Worm (Caenorhabditis elegans) whole organism, late embryonic: ENCODE measurements around the gene Y45G5AM.5.

Source experiments
- C38D4.7 ChIP-seq: fragments of 200-800 bp; sonication (Bioruptor generic); optimal IDR thresholded peaks from 2 replicates; lab custom pipeline; 2018; ENCODE audit warnings: mild to moderate bottlenecking, missing genetic modification characterization, moderate library complexity, missing compliant biosample characterization
- K02D7.2 ChIP-seq: sonication (generic microtip); optimal IDR thresholded peaks from 2 replicates; lab custom pipeline; 2017; ENCODE audit warnings: mild to moderate bottlenecking, missing genetic modification characterization, missing compliant biosample characterization
- K09A11.1 ChIP-seq: sonication (generic microtip); optimal IDR thresholded peaks from 2 replicates; lab custom pipeline; 2017; ENCODE audit warnings: antibody characterized with exemption, mild to moderate bottlenecking, missing genetic modification characterization, missing compliant biosample characterization; ENCODE audit not compliant: insufficient read depth
- ahr-1 ChIP-seq: sonication (generic microtip); optimal IDR thresholded peaks from 2 replicates; lab custom pipeline; 2016; ENCODE audit warnings: missing genetic modification characterization, missing compliant biosample characterization
- ceh-19 ChIP-seq: fragments of 200-800 bp; sonication (Bioruptor generic); optimal IDR thresholded peaks from 2 replicates; lab custom pipeline; 2018; ENCODE audit warnings: mild to moderate bottlenecking, missing genetic modification characterization, missing compliant biosample characterization
- ceh-2 ChIP-seq: sonication (generic microtip); optimal IDR thresholded peaks from 2 replicates; lab custom pipeline; 2016; ENCODE audit warnings: missing genotype, missing genetic modification characterization, missing compliant biosample characterization
- ceh-22 ChIP-seq: sonication (generic microtip); optimal IDR thresholded peaks from 2 replicates; lab custom pipeline; 2017; ENCODE audit warnings: missing biosample characterization, missing genetic modification characterization
- ceh-24 ChIP-seq: sonication (generic microtip); optimal IDR thresholded peaks from 2 replicates; lab custom pipeline; 2016; ENCODE audit warnings: mild to moderate bottlenecking, missing genetic modification characterization, missing compliant biosample characterization
- ceh-30 ChIP-seq: fragments of 150-350 bp; optimal IDR thresholded peaks from 2 replicates; lab custom pipeline; 2014; ENCODE audit warnings: missing biosample characterization, missing genetic modification characterization
- ceh-31 ChIP-seq: sonication (generic microtip); optimal IDR thresholded peaks from 2 replicates; lab custom pipeline; 2016; ENCODE audit warnings: missing genetic modification characterization, missing compliant biosample characterization
- ceh-34 ChIP-seq: sonication (generic microtip); optimal IDR thresholded peaks from 2 replicates; lab custom pipeline; 2016; ENCODE audit warnings: mild to moderate bottlenecking, missing genetic modification characterization, missing compliant biosample characterization
- ceh-45 ChIP-seq: fragments of 200-800 bp; sonication (Bioruptor generic); IDR thresholded peaks from 2 replicates; pipeline ENCODE4 v1.3.6; 2022; ENCODE audit warnings: missing genetic modification reagents, missing genetic modification characterization, missing compliant biosample characterization
- ceh-48 ChIP-seq: sonication (generic microtip); optimal IDR thresholded peaks from 2 replicates; lab custom pipeline; 2016; ENCODE audit warnings: missing genetic modification characterization, inconsistent platforms, missing compliant biosample characterization
- ceh-6 ChIP-seq: fragments of 200-800 bp; sonication (Bioruptor generic); optimal IDR thresholded peaks from 2 replicates; lab custom pipeline; 2018; ENCODE audit warnings: mild to moderate bottlenecking, missing genetic modification characterization, missing compliant biosample characterization
- ceh-9 ChIP-seq: sonication (generic microtip); optimal IDR thresholded peaks from 2 replicates; lab custom pipeline; 2016; ENCODE audit warnings: mild to moderate bottlenecking, missing genetic modification characterization, inconsistent platforms, missing compliant biosample characterization
- che-1 ChIP-seq: sonication (generic microtip); optimal IDR thresholded peaks from 2 replicates; lab custom pipeline; 2016; ENCODE audit warnings: mild to moderate bottlenecking, missing genetic modification characterization, missing compliant biosample characterization
- dmd-4 ChIP-seq: sonication (generic microtip); optimal IDR thresholded peaks from 2 replicates; lab custom pipeline; 2016; ENCODE audit warnings: borderline replicate concordance, missing genetic modification characterization, missing compliant biosample characterization
- dve-1 ChIP-seq: sonication (generic microtip); optimal IDR thresholded peaks from 2 replicates; lab custom pipeline; 2017; ENCODE audit warnings: antibody characterized with exemption, mild to moderate bottlenecking, missing genetic modification characterization, missing compliant biosample characterization
- elt-2 ChIP-seq: sonication (generic microtip); optimal IDR thresholded peaks from 2 replicates; lab custom pipeline; 2016; ENCODE audit warnings: missing genetic modification reagents, missing genetic modification characterization, missing compliant biosample characterization
- elt-4 ChIP-seq: sonication (generic microtip); optimal IDR thresholded peaks from 2 replicates; lab custom pipeline; 2016; ENCODE audit warnings: missing genetic modification characterization, missing compliant biosample characterization
- ets-4 ChIP-seq: sonication (generic microtip); optimal IDR thresholded peaks from 2 replicates; lab custom pipeline; 2016; ENCODE audit warnings: missing genetic modification characterization, missing compliant biosample characterization
- fax-1 ChIP-seq: sonication (generic microtip); optimal IDR thresholded peaks from 2 replicates; lab custom pipeline; 2016; ENCODE audit warnings: missing genotype, missing genetic modification characterization, missing compliant biosample characterization
- hlh-30 ChIP-seq: sonication (generic microtip); optimal IDR thresholded peaks from 2 replicates; lab custom pipeline; 2017; ENCODE audit warnings: antibody characterized with exemption, missing genetic modification characterization, missing compliant biosample characterization; ENCODE audit not compliant: insufficient read depth
- hlh-6 ChIP-seq: sonication (generic microtip); optimal IDR thresholded peaks from 2 replicates; lab custom pipeline; 2016; ENCODE audit warnings: missing genotype, missing genetic modification characterization, missing compliant biosample characterization
- lim-6 ChIP-seq: sonication (generic microtip); optimal IDR thresholded peaks from 2 replicates; lab custom pipeline; 2016; ENCODE audit warnings: missing genetic modification characterization, missing compliant biosample characterization
- nfya-1 ChIP-seq: sonication (generic microtip); optimal IDR thresholded peaks from 2 replicates; lab custom pipeline; 2017; ENCODE audit warnings: missing genetic modification characterization, mild to moderate bottlenecking, missing compliant biosample characterization, antibody characterized with exemption, moderate library complexity
- pag-3 ChIP-seq: sonication (generic microtip); optimal IDR thresholded peaks from 2 replicates; lab custom pipeline; 2016; ENCODE audit warnings: missing compliant biosample characterization, missing genetic modification characterization, borderline replicate concordance
- pat-9 ChIP-seq: fragments of 200-800 bp; sonication (Bioruptor generic); optimal IDR thresholded peaks from 2 replicates; lab custom pipeline; 2018; ENCODE audit warnings: mild to moderate bottlenecking, missing genetic modification characterization, moderate library complexity, missing compliant biosample characterization
- pax-1 ChIP-seq: fragments of 150-350 bp; optimal IDR thresholded peaks from 2 replicates; lab custom pipeline; 2014; ENCODE audit warnings: missing biosample characterization, missing genetic modification characterization
- pha-2 ChIP-seq: sonication (generic microtip); optimal IDR thresholded peaks from 2 replicates; lab custom pipeline; 2017; ENCODE audit warnings: mild to moderate bottlenecking, missing genetic modification characterization, missing compliant biosample characterization
- ref-2 ChIP-seq: sonication (generic microtip); optimal IDR thresholded peaks from 2 replicates; lab custom pipeline; 2016; ENCODE audit warnings: missing genetic modification characterization, missing compliant biosample characterization
- rnt-1 ChIP-seq: sonication (generic microtip); optimal IDR thresholded peaks from 2 replicates; lab custom pipeline; 2016; ENCODE audit warnings: missing genetic modification characterization, missing compliant biosample characterization
- sox-4 ChIP-seq: sonication (generic microtip); optimal IDR thresholded peaks from 2 replicates; lab custom pipeline; 2017; ENCODE audit warnings: mild to moderate bottlenecking, missing genetic modification characterization, inconsistent platforms, missing compliant biosample characterization
- syd-9 ChIP-seq: sonication (generic microtip); optimal IDR thresholded peaks from 2 replicates; lab custom pipeline; 2016; ENCODE audit warnings: mild to moderate bottlenecking, missing genetic modification characterization, moderate library complexity, missing compliant biosample characterization
- tbx-2 ChIP-seq: sonication (generic microtip); optimal IDR thresholded peaks from 2 replicates; lab custom pipeline; 2016; ENCODE audit warnings: missing genetic modification characterization, missing compliant biosample characterization
- tbx-7 ChIP-seq: sonication (generic microtip); optimal IDR thresholded peaks from 2 replicates; lab custom pipeline; 2016; ENCODE audit warnings: missing genotype, missing genetic modification characterization, missing compliant biosample characterization
- unc-42 ChIP-seq: sonication (generic microtip); optimal IDR thresholded peaks from 2 replicates; lab custom pipeline; 2016; ENCODE audit warnings: missing genotype, missing genetic modification characterization, missing compliant biosample characterization
- unc-55 ChIP-seq: sonication (generic microtip); optimal IDR thresholded peaks from 2 replicates; lab custom pipeline; 2017; ENCODE audit warnings: missing biosample characterization, missing genetic modification reagents, missing genetic modification characterization
- unc-86 ChIP-seq: sonication (generic microtip); optimal IDR thresholded peaks from 2 replicates; lab custom pipeline; 2016; ENCODE audit warnings: missing genetic modification characterization, missing compliant biosample characterization

Gene Y45G5AM.5

ce11 chrV:4143034-4143433, 17.2 kb upstream of the Y45G5AM.5 start:
- TF ChIP-seq pha-2 (tag; lab: Kevin White, UChicago) (no peak), ceh-34 (no peak), rnt-1 (tag; lab: Kevin White, UChicago) (no peak), ahr-1 (tag; lab: Kevin White, UChicago) (no peak), ceh-2 (tag; lab: Kevin White, UChicago) (no peak), fax-1 (tag; lab: Kevin White, UChicago) (no peak), pat-9 (tag; lab: Kevin White, UChicago) (no peak), ceh-22 (tag; lab: Kevin White, UChicago) (no peak), ceh-45 (GFP tag; lab: Robert Waterston, UW) (no peak), dve-1 (tag; lab: Kevin White, UChicago) (no peak), ceh-31 (tag; lab: Kevin White, UChicago) (no peak), dmd-4 (tag; lab: Kevin White, UChicago) (no peak), ref-2 (tag; lab: Kevin White, UChicago) (no peak), ceh-6 (no peak), ceh-30 (no peak), unc-55 (GFP tag; lab: Kevin White, UChicago) (peak; percentile 21), syd-9 (tag; lab: Kevin White, UChicago) (no peak), hlh-30 (tag; lab: Kevin White, UChicago) (peak; percentile 96), C38D4.7 (no peak), ceh-48 (tag; lab: Kevin White, UChicago) (peak; percentile 33), unc-42 (tag; lab: Kevin White, UChicago) (peak; percentile 69), lim-6 (no peak), ceh-9 (no peak), elt-4 (tag; lab: Kevin White, UChicago) (no peak), tbx-7 (no peak), K09A11.1 (tag; lab: Kevin White, UChicago) (no peak), che-1 (no peak), elt-2 (tag; lab: Kevin White, UChicago) (peak; percentile 67), unc-86 (no peak), pax-1 (tag; lab: Kevin White, UChicago) (peak; percentile 13), nfya-1 (tag; lab: Kevin White, UChicago) (peak; percentile 42), ets-4 (no peak), ceh-24 (tag; lab: Kevin White, UChicago) (no peak), pag-3 (tag; lab: Kevin White, UChicago) (no peak)

DNA sequence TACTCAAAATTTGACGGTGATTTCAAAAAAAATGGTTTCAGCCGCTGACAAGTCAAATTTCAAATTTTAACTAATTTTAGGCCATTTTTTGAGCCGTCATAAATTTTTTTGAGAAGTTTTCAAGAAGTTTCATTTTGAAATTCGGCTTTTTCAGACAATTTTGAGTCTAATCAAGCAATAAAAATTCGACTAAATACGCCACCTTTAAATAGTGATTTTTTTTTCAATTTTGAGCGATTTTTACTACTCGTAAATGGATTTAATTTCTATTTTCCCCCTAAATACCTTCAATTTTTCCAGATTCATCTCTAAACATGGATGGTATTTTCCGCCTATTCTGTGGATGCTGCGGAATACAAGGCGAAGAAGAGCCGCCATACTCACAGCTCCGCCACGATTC, 16.0 kb upstream of the Y45G5AM.5 start, which contains the start of gene Y45G5AL.1:
Gene Y45G5AL.1, plus strand, starts transcription at position 301 of the 400 bp plus-strand sequence.
- TF ChIP-seq ets-4 (no peak), ceh-6 (no peak), C38D4.7 (no peak), ceh-2 (tag; lab: Kevin White, UChicago) (no peak), hlh-6 (tag; lab: Kevin White, UChicago) (no peak), sox-4 (no peak), ceh-19 (GFP tag; lab: Kevin White, UChicago) (no peak), K02D7.2 (tag; lab: Kevin White, UChicago) (no peak), syd-9 (tag; lab: Kevin White, UChicago) (no peak)

- peak; percentile 0 for TF ChIP-seq pag-3 (tag; lab: Kevin White, UChicago)
- peak; percentile 66 for TF ChIP-seq elt-4 (tag; lab: Kevin White, UChicago)
- TF ChIP-seq tbx-2 (tag; lab: Kevin White, UChicago), result no peak
- no peak for TF ChIP-seq ceh-22 (tag; lab: Kevin White, UChicago)
Measured at ce11 chrV:4151400-4151799, 8.8 kb upstream of the Y45G5AM.5 start.
